Worm (Caenorhabditis elegans): Measurements from ENCODE around the gene dao-4.

Gene dao-4

DNA sequence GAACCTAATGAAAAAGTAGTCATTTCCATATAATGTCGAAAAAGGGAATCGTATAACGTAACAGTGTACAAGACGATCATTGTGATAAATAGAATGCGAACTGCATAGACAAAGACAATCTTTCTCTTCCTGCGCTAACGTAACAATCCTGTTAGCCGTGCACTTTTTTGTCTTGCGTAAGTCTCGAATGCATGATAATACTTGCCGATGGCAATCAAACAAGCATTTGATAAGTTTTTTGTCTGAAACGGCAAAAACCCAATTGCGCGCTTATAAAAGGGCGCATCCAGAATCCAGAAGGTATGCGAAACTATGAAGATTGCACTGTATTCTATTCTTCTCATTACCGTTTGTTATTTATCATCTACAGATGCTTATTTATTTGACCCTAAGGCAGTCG, at the start of gene dao-4:
Gene dao-4 (plus strand): TSS at position 301 of the 400 bp plus-strand sequence.
- TF ChIP-seq unc-62 (GFP tag; optimal IDR thresholded peaks at IDR 0.05) = no peak

DNA sequence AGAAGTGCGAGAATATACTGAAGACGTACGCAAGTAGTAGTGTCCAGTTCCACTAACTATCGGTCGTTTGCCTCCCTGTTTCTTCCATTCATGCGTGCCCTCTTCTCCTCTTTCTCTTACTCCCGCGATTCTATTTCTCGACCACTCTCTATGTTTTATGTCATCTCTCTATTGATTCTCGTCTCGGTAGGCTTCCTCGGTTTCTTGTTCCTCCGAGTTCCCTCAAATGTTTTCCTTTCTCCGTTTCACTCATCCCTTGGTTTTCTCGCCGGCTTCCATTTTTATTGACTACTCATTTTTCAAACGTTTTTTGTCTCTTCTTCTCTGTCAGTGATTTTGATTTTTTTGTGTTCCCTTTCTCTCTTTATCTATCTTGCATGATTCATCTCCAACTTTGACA, 48.7 kb upstream of the dao-4 start:
- no peak for TF ChIP-seq unc-62 (GFP tag; optimal IDR thresholded peaks at IDR 0.05)

DNA sequence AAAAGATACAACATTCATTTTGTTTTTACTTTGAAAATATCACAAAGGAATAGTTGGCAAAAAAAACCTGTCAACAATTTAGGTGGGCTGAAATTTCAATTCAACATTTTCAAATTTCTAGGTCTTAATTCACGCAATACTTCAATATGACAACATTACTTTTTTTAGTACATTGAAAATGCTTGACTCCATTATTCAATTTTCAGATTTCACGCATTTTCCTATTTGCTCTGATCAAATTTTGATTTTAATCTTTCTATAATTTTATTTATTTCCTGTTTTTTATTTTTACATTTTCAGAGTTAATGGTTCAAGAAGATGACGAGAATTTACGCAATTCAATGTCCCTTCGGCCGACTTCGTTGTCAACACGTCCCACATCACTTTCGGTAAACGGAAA, 47.5 kb upstream of the dao-4 start, which contains the start of gene mkk-4:
Gene mkk-4 (plus strand): TSS at position 301 of the 400 bp plus-strand sequence.
- TF ChIP-seq unc-62 (GFP tag; optimal IDR thresholded peaks at IDR 0.05) = no peak

DNA sequence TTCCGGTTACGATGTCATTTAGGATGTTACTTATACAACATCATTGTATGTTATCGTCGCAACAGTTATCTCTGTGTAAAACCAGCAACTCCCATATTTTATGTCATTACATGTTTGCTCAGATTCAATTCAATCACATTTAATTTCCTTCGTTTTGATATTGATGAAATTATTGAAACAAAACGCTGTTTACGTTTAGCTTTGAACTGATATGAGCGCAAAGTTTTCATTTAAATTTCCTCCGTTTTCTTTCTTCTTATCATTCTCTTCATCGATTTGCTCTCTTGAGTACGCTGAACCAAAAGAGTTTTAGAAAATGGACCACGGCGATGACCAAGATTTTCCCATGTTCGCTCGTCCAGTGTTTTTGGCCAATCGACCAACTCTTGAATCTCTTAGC, 44.3 kb upstream of the dao-4 start, which contains the start of gene sek-6:
Gene sek-6 (plus strand): TSS at position 315 of the 400 bp plus-strand sequence.
- no peak for TF ChIP-seq unc-62 (GFP tag; optimal IDR thresholded peaks at IDR 0.05)

DNA sequence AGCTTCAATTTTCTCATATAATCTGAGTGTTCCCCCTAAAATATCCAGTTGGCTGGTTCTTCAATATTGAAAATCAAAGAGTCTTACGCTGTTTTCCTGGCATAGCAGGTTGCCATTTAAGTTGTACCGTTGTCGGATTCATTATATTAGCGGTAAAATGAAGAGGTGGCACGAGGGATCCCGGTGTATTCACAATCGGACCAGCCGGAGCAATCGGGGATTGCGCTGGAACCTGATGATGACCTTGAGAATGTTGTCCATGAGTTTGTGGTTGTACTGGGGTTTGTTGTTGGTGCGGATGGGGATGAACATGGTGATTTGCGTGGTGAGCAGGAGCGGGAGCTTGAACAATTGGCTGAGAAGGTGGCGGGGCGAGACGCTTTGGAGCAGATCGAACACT, 30.6 kb upstream of the dao-4 start:
- TF ChIP-seq unc-62 (GFP tag; optimal IDR thresholded peaks at IDR 0.05) = no peak

DNA sequence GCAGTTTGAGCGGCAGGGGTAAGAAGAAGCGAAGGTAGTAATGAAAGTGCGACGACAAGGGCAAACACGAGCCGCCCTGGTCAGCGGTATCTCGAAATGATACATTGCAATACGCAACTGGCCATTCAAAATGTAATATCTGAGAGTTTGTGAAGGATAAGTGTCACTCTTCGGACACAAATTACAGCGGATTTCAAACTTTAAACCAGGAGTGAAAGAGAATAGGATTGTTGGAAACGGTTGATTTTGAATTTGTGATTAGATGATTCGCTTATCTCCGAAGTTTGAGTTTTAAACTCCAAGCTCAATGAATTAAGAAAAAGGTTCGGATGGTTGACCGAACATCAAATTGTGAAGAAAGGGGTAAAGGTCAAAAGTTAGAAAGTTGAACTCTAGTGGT, 27.8 kb upstream of the dao-4 start, which contains the start of gene ZC374.2:
Gene ZC374.2 (minus strand): TSS at position 101 of the 400 bp plus-strand sequence.
- no peak for TF ChIP-seq unc-62 (GFP tag; optimal IDR thresholded peaks at IDR 0.05)

DNA sequence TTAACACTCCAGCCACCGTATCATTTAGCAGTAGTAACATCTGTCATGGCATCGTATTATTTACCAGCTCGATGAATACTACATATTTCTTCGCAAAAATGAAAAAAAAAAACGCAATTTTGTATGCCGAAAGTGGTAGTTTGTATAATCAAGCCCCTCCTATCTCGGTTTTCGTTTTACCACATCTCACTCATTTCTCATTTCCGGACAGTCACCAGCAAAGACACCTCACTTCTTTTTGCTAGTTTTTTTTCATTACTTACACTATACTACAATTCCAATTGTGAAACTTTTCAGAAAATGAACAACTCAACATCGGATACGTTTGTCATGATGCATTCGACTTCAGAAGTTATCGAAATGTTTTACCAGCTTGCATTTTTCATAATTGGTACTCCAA, 25.9 kb upstream of the dao-4 start, which contains the start of gene gnrr-3:
Gene gnrr-3 (plus strand): TSS at position 301 of the 400 bp plus-strand sequence.
- TF ChIP-seq unc-62 (GFP tag; optimal IDR thresholded peaks at IDR 0.05) = no peak

DNA sequence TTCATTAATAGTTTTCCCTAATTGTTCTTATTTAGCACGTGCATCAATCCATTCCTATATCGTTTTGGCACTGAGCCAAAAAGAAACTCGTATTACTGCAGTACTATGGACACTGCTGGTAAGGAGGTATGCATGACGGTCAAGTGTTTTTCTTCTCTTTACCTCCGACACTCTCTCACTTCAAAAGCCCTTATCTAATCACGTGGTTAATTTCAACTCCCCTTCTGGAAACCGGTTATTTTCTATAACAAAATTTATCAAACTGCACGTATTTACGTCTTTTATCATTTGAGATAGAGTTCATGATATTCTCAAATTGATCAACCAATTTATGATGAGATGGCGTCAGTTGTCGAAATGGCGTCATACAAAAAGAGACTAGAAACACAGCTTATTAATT, 23.5 kb upstream of the dao-4 start:
- no peak for TF ChIP-seq unc-62 (GFP tag; optimal IDR thresholded peaks at IDR 0.05)

DNA sequence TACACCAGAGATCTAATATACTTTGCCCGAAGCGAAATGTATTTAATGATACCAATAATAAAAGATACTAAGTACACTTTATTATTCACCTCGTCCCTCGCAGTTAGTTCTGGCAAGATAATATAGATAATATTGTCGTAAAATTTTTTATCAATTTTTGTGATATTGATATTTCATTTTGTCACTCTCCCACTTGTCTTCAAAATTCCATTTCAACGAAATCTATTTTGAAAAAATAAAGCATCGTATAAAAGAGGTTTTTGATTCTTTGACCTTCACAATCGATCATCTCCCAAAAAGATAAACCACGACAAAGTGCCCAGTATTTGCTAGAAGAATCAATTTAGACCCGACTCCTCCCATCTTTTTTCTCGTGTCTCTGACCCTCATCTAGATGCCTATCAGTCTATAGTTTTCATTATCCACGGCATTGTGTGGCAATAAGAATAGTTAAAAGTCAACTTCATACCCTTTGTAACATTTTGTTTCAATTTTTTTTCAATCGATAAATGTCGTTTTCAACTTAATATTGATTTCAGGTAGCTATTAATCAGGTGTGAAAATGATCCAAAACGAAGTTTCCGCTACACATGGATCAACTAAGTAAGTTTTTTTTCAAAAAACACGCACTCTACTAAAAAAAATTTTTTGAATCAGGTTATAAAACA, 21.2 kb upstream of the dao-4 start, which contains the start of gene cbs-1:
Gene cbs-1 (plus strand): TSS at position 534 of the 668 bp plus-strand sequence.
- no peak for TF ChIP-seq unc-62 (GFP tag; optimal IDR thresholded peaks at IDR 0.05)

DNA sequence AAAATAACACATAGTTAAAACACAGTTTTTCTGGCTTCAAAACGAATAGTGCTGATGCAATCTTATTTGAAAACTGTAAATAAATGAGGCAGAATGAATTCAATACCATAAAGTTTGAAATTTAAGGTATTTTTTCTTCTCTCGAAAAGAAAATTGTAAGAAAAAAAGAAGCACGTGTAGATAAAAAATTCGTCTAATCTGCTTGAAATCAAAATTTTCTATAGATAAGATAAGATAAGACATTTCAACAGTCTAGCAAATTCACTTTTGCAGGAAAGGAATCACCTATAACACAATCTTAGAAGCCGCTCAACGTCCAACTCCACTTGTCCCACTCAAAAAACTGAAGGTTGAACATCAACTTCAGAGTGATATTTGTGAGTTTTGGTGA, 20.7 kb upstream of the dao-4 start:
- no peak for TF ChIP-seq unc-62 (GFP tag; optimal IDR thresholded peaks at IDR 0.05)

DNA sequence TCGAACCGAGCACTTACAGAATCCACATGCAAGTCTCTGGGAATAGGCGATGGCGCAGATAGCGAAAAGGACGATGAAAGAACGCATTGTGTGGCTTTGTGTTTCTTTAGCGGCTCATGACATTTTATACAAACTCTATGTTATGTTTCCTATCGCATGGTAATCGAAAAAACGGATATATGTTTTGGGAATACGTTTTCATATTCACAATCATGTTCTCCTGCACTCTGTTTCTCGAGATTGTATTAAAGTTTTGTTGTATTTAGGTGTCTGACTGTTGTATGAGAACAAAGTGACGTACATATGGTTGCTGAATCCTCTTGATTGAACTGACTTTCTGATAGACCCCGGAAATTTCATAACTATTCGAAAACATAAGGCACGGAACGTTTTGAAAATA, 16.8 kb upstream of the dao-4 start, which contains the start of gene ZC373.2:
Gene ZC373.2 (minus strand): TSS at position 101 of the 400 bp plus-strand sequence.
- TF ChIP-seq unc-62 (GFP tag; optimal IDR thresholded peaks at IDR 0.05) = no peak

DNA sequence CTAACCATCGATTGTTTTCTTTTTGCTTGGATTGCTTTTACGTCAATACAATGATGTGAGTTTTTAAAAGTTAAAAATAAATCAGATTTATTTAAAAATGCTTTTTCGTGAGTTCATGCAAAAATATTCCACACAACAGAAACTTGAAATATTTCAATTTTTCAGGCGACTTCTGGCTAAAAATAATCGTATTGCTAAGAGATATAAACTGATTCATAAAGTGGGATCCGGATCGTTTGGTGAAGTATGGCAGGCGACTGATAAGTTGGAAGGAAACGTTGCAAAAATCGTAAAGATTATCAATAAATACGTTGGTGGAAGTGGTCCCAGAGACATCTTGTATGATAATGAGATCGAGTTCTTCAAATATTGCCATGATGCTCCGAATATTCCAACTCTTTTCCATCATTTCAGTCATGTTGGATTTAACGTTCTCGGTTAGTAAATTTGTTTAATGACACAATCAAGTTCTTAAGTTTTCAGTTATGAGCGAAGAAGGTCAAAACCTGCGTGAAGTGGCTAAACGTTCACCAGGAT, 14.5 kb upstream of the dao-4 start, which contains the start of gene ZC373.3:
Gene ZC373.3 (plus strand): TSS at position 51 of the 537 bp plus-strand sequence.
- TF ChIP-seq unc-62 (GFP tag; optimal IDR thresholded peaks at IDR 0.05) = no peak

DNA sequence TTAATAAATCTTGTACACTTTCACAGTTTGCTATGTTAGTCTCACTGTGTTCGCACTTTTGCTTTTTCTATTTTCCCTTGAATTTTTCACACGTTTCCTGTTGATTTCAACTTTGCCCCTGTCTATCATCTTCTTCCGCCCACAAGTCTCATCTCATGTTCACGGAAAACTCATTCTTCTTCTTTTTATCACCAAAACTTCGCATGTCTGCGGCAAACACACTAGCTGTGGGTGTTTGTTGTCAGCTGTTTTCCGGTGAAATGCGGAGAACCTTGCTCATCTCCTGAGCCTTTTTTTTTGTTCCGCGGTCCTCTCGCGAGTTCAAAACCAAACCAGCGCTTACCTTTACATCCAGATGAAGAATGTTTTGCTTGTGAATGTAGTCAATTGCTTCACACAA, 6.6 kb upstream of the dao-4 start:
- TF ChIP-seq unc-62 (GFP tag; optimal IDR thresholded peaks at IDR 0.05) = no peak

DNA sequence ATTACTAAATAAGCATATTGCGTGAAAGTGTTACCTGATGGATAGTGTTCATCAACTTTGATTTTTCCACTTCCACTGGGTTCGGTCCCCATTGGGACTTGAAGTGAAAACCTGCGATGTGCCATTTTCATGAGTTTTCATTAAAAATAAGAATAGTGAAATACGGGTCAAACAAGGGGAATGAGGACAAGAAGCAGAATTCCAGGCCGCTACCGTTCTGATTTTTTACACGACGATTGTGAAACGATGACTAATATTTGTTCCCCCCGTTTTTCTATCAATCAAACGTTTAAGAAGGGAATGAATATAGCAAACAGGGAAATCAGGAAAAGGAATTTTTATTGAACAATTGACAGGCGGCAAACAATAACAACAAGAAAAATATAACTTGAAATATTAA, 5.4 kb upstream of the dao-4 start, which contains the start of gene mlck-1:
Gene mlck-1 (minus strand): TSS at position 101 of the 400 bp plus-strand sequence.
- no peak for TF ChIP-seq unc-62 (GFP tag; optimal IDR thresholded peaks at IDR 0.05)

DNA sequence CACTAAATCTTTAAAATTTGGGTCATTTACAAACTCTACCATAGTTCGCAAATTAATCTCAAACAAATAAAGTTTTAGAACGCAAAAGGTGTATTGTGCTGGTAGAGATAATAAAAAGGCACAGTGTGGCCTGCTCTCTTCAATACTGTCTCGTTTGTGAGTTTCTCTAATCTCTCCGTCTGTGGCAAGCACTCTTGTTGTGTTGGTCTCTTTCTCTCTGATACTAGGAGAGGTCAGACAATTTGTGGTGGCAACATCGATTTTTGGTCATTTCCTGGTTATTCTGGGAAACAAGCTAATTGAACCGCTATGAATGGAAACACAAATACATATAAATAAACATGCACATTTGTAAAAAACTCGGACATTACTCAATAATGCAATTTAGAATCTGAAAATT, 855 bp upstream of the dao-4 start, which contains the start of gene ZC373.5:
Gene ZC373.5 (minus strand): TSS at position 159 of the 400 bp plus-strand sequence.
- no peak for TF ChIP-seq unc-62 (GFP tag; optimal IDR thresholded peaks at IDR 0.05)

DNA sequence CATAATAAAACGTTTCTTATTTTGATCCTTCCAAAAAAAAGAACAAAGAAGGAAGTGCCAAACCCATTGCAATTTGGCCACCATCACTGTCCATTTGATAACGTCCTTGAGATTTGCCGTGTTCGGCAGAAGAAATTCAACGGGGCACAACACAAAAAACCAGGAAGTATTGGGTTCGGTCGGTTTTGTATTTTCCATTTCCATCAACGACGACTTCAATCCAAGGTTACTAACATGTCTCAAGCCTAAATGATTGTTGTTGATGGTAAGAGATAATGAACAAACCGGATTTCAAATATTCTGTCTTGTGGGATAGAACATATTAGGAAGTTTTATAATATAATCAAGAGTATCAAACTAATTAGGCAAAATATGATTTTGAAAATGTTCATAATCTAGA, 1.2 kb downstream of the dao-4 start:
- TF ChIP-seq unc-62 (GFP tag; optimal IDR thresholded peaks at IDR 0.05) = no peak

DNA sequence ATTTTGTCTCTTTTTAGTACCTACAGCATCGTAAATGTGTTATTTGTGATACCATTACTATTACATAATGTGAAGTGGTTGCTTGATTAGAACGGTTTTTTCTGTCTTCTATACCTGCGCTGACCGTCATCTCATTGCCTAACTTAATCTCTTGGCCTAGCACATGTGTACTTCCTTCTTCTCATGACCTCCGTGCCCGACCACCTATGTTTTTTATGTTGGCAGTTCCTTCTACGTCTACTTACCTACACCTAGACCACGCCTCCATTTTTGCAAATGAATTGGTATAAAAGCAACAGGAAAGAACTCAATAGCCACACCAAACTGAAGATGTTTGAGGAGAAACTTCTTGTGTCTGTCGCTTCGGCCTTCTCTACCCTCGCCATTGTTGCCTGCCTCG, 2.2 kb downstream of the dao-4 start, which contains the start of gene col-176:
Gene col-176 (plus strand): TSS at position 301 of the 400 bp plus-strand sequence.
- no peak for TF ChIP-seq unc-62 (GFP tag; optimal IDR thresholded peaks at IDR 0.05)

Measured in whole organism, dauer.